Worm (Caenorhabditis elegans) whole organism, dauer: ENCODE measurements around the gene ppk-2.

Experiments used
- unc-62 ChIP-seq: sonication (generic microtip); optimal IDR thresholded peaks from 2 replicates; lab custom pipeline; 2017; ENCODE audit warnings: missing biosample characterization, missing genetic modification reagents, missing genetic modification characterization

The ppk-2 gene

DNA sequence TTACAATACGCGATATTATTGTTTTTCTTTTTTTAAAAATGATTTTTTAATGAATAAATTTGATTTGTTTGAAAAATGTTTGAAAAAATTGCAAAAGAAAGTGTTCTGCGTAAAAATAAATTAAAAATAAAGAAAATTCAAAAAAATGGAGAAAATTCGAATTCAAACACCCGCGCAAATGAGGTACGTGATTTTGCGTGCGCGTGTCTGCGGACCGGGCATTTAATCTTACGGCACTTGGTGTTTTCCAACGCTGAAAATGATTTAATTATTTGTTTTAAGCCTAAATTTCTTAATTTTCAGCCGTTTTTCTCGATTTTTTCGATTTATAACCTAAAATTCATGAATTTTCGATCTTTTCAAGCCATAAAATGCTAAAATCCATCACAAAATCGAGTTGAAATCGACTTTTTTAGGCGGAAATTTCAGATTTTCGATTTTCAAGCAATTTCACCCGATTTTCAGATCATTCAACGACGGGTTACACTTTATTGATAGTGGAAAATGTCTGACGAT is 49.4 kb downstream of the ppk-2 start, which contains the start of gene gcn-1:
TSS of gene gcn-1 (plus strand) at position 466 of the 516 bp plus-strand sequence.
- no peak for TF ChIP-seq unc-62 (GFP tag; lab: Kevin White, UChicago)
